Worm (Caenorhabditis elegans) whole organism, late embryonic: ENCODE measurements around the gene F01D5.5.

ENCODE experiments used
- ceh-14 ChIP-seq: sonication (generic microtip); optimal IDR thresholded peaks from 2 replicates; lab custom pipeline; 2016; ENCODE audit warnings: missing genotype, missing genetic modification characterization, missing compliant biosample characterization
- elt-4 ChIP-seq: sonication (generic microtip); optimal IDR thresholded peaks from 2 replicates; lab custom pipeline; 2016; ENCODE audit warnings: missing genetic modification characterization, missing compliant biosample characterization
- lim-6 ChIP-seq: sonication (generic microtip); optimal IDR thresholded peaks from 2 replicates; lab custom pipeline; 2016; ENCODE audit warnings: missing genetic modification characterization, missing compliant biosample characterization
- mec-3 ChIP-seq: sonication (generic microtip); optimal IDR thresholded peaks from 2 replicates; lab custom pipeline; 2016; ENCODE audit warnings: borderline replicate concordance, missing genetic modification characterization, missing compliant biosample characterization
- nhr-11 ChIP-seq: fragments of 150-350 bp; optimal IDR thresholded peaks from 2 replicates; lab custom pipeline; 2014; ENCODE audit warnings: missing biosample characterization, missing genetic modification characterization
- pag-3 ChIP-seq: sonication (generic microtip); optimal IDR thresholded peaks from 2 replicates; lab custom pipeline; 2016; ENCODE audit warnings: missing compliant biosample characterization, missing genetic modification characterization, borderline replicate concordance
- sox-4 ChIP-seq: sonication (generic microtip); optimal IDR thresholded peaks from 2 replicates; lab custom pipeline; 2017; ENCODE audit warnings: mild to moderate bottlenecking, missing genetic modification characterization, inconsistent platforms, missing compliant biosample characterization
- unc-55 ChIP-seq: sonication (generic microtip); optimal IDR thresholded peaks from 2 replicates; lab custom pipeline; 2017; ENCODE audit warnings: missing biosample characterization, missing genetic modification reagents, missing genetic modification characterization
- unc-86 ChIP-seq: sonication (generic microtip); optimal IDR thresholded peaks from 2 replicates; lab custom pipeline; 2016; ENCODE audit warnings: missing genetic modification characterization, missing compliant biosample characterization

ce11 chrII:13994934-13995333 is 7.2 kb downstream of the F01D5.5 start, which contains the start of gene Y39G8B.7:
- no peak for TF ChIP-seq sox-4
- TF ChIP-seq nhr-11 (tag; lab: Kevin White, UChicago) = no peak
- TF ChIP-seq unc-55 (GFP tag; lab: Kevin White, UChicago) = no peak
- no peak for TF ChIP-seq lim-6
- TF ChIP-seq mec-3 (tag; lab: Kevin White, UChicago) = no peak
- TF ChIP-seq pag-3 (tag; lab: Kevin White, UChicago) = no peak
- TF ChIP-seq unc-86 (tag; lab: Kevin White, UChicago) = no peak
- TF ChIP-seq ceh-14 (tag; lab: Kevin White, UChicago) = no peak
- TF ChIP-seq elt-4 = no peak
